Worm (Caenorhabditis elegans) whole organism, midembryonic: ENCODE measurements around the gene flor-1.
"Not testable (repeated sequence)": the region's sequence is repeated elsewhere in the genome, so short reads cannot be mapped to it uniquely, and the experiment has no call there.

Experiments used
- T22C8.4 ChIP-seq: fragments of 200-800 bp; sonication (Bioruptor generic); IDR thresholded peaks from 2 replicates; pipeline ENCODE4 v1.3.6; 2022; ENCODE audit warnings: missing genetic modification characterization, missing compliant biosample characterization
- cog-1 ChIP-seq: sonication (generic microtip); optimal IDR thresholded peaks from 2 replicates; lab custom pipeline; 2016; ENCODE audit warnings: missing genetic modification characterization, missing compliant biosample characterization
- flt-1 ChIP-seq: fragments of 200-800 bp; sonication (Bioruptor generic); IDR thresholded peaks from 2 replicates; pipeline ENCODE4 v1.3.6; 2022; ENCODE audit warnings: missing genetic modification characterization, missing compliant biosample characterization
- klf-2 ChIP-seq: fragments of 200-800 bp; sonication (Bioruptor generic); conservative IDR thresholded peaks from 2 replicates; pipeline ENCODE4 v1.3.6; 2022; ENCODE audit warnings: missing genetic modification reagents, missing genetic modification characterization, missing compliant biosample characterization
- med-1 ChIP-seq: sonication (generic microtip); optimal IDR thresholded peaks from 2 replicates; lab custom pipeline; 2017; ENCODE audit warnings: missing genetic modification characterization, mild to moderate bottlenecking, missing compliant biosample characterization, antibody characterized with exemption, missing genetic modification reagents; ENCODE audit not compliant: insufficient read depth
- ref-1 ChIP-seq: fragments of 200-800 bp; sonication (Bioruptor generic); conservative IDR thresholded peaks from 2 replicates; pipeline ENCODE4 v1.3.6; 2022; ENCODE audit warnings: missing genetic modification reagents, missing genetic modification characterization, missing compliant biosample characterization
- tab-1 ChIP-seq: fragments of 200-800 bp; sonication (Bioruptor generic); IDR thresholded peaks from 2 replicates; pipeline ENCODE4 v1.3.6; 2022; ENCODE audit warnings: missing genetic modification characterization, missing compliant biosample characterization
- ztf-23 ChIP-seq: fragments of 200-800 bp; sonication (Bioruptor generic); IDR thresholded peaks from 2 replicates; pipeline ENCODE4 v1.3.6; 2022; ENCODE audit warnings: missing genetic modification reagents, missing genetic modification characterization, missing compliant biosample characterization
- ztf-29 ChIP-seq: fragments of 200-800 bp; sonication (Bioruptor generic); IDR thresholded peaks from 2 replicates; pipeline ENCODE4 v1.3.6; 2022; ENCODE audit warnings: missing genetic modification reagents, missing genetic modification characterization, missing compliant biosample characterization

flor-1 gene

ce11 chrV:15113992-15114391 is 5.4 kb downstream of the flor-1 start, which contains the start of gene T01G5.6:
T01G5.6 (minus strand) TSS chrV:15114092.
- TF ChIP-seq cog-1 (tag; lab: Kevin White, UChicago) (no peak), med-1 (GFP tag; lab: Kevin White, UChicago) (no peak), ztf-23 (no peak), klf-2 (GFP tag; lab: Robert Waterston, UW) (no peak), tab-1 (GFP tag; lab: Robert Waterston, UW) (no peak), T22C8.4 (GFP tag; lab: Robert Waterston, UW) (no peak), flt-1 (GFP tag; lab: Robert Waterston, UW) (no peak), ztf-29 (GFP tag; lab: Robert Waterston, UW) (no peak), ref-1 (no peak)

ce11 chrV:15111660-15112059 is 7.8 kb downstream of the flor-1 start, which contains the start of gene T01G5.7:
T01G5.7 (plus strand) TSS chrV:15111960.
- TF ChIP-seq T22C8.4 (GFP tag; lab: Robert Waterston, UW) (no peak), ref-1 (no peak), ztf-29 (GFP tag; lab: Robert Waterston, UW) (no peak), med-1 (GFP tag; lab: Kevin White, UChicago) (no peak), ztf-23 (no peak), klf-2 (GFP tag; lab: Robert Waterston, UW) (no peak), tab-1 (GFP tag; lab: Robert Waterston, UW) (no peak), cog-1 (tag; lab: Kevin White, UChicago) (no peak), flt-1 (GFP tag; lab: Robert Waterston, UW) (no peak)

- TF ChIP-seq klf-2 (GFP tag; lab: Robert Waterston, UW): no peak
- no peak for TF ChIP-seq ztf-29 (GFP tag; lab: Robert Waterston, UW)
- no peak for TF ChIP-seq med-1 (GFP tag; lab: Kevin White, UChicago)
- TF ChIP-seq tab-1 (GFP tag; lab: Robert Waterston, UW): no peak
- TF ChIP-seq ztf-23: no peak
- TF ChIP-seq flt-1 (GFP tag; lab: Robert Waterston, UW): no peak
- TF ChIP-seq ref-1: no peak
- TF ChIP-seq cog-1 (tag; lab: Kevin White, UChicago): no peak
- no peak for TF ChIP-seq T22C8.4 (GFP tag; lab: Robert Waterston, UW)
Observed at ce11 chrV:15109260-15109659, 10.2 kb downstream of the flor-1 start, which contains the start of gene Y75B12A.2. Y75B12A.2 (plus strand) TSS chrV:15109560.

- TF ChIP-seq tab-1 (GFP tag; lab: Robert Waterston, UW); cog-1 (tag; lab: Kevin White, UChicago); med-1 (GFP tag; lab: Kevin White, UChicago): not testable (repeated sequence)
Observed at ce11 chrV:15105893-15106598, 13.4 kb downstream of the flor-1 start, which contains the start of gene C01G10.14. C01G10.14 (minus strand) TSS chrV:15105943.

- no peak for TF ChIP-seq ztf-23
- TF ChIP-seq ztf-29 (GFP tag; lab: Robert Waterston, UW): no peak
- TF ChIP-seq flt-1 (GFP tag; lab: Robert Waterston, UW): no peak
- TF ChIP-seq med-1 (GFP tag; lab: Kevin White, UChicago): no peak
- no peak for TF ChIP-seq T22C8.4 (GFP tag; lab: Robert Waterston, UW)
- no peak for TF ChIP-seq tab-1 (GFP tag; lab: Robert Waterston, UW)
- TF ChIP-seq ref-1: no peak
- no peak for TF ChIP-seq klf-2 (GFP tag; lab: Robert Waterston, UW)
- TF ChIP-seq cog-1 (tag; lab: Kevin White, UChicago): no peak
Observed at ce11 chrV:15099447-15099846, 20.0 kb downstream of the flor-1 start, which contains the start of gene C01G10.1. C01G10.1 (plus strand) TSS chrV:15099747.

- TF ChIP-seq tab-1 (GFP tag; lab: Robert Waterston, UW): no peak
- TF ChIP-seq ztf-29 (GFP tag; lab: Robert Waterston, UW): no peak
- no peak for TF ChIP-seq cog-1 (tag; lab: Kevin White, UChicago)
- TF ChIP-seq T22C8.4 (GFP tag; lab: Robert Waterston, UW): no peak
- TF ChIP-seq ref-1: no peak
- no peak for TF ChIP-seq flt-1 (GFP tag; lab: Robert Waterston, UW)
- TF ChIP-seq klf-2 (GFP tag; lab: Robert Waterston, UW): no peak
- TF ChIP-seq ztf-23: no peak
- no peak for TF ChIP-seq med-1 (GFP tag; lab: Kevin White, UChicago)
Observed at ce11 chrV:15094749-15095148, 24.7 kb downstream of the flor-1 start, which contains the start of gene srx-78. srx-78 (plus strand) TSS chrV:15095049.

- TF ChIP-seq T22C8.4 (GFP tag; lab: Robert Waterston, UW) (no peak), klf-2 (GFP tag; lab: Robert Waterston, UW) (no peak), ztf-29 (GFP tag; lab: Robert Waterston, UW) (no peak), flt-1 (GFP tag; lab: Robert Waterston, UW) (no peak), ztf-23 (no peak), cog-1 (tag; lab: Kevin White, UChicago) (no peak)
Observed at ce11 chrV:15092666-15093065, 26.8 kb downstream of the flor-1 start, which contains the start of gene txt-12. txt-12 (plus strand) TSS chrV:15092966.

ce11 chrV:15090457-15090856 is 29.0 kb downstream of the flor-1 start, which contains the start of gene C01G10.17:
C01G10.17 (plus strand) TSS chrV:15090757.
- TF ChIP-seq tab-1 (GFP tag; lab: Robert Waterston, UW) (no peak), ztf-29 (GFP tag; lab: Robert Waterston, UW) (no peak), ztf-23 (no peak), med-1 (GFP tag; lab: Kevin White, UChicago) (no peak), ref-1 (no peak), klf-2 (GFP tag; lab: Robert Waterston, UW) (no peak), flt-1 (GFP tag; lab: Robert Waterston, UW) (no peak), cog-1 (tag; lab: Kevin White, UChicago) (no peak), T22C8.4 (GFP tag; lab: Robert Waterston, UW) (no peak)

ce11 chrV:15089438-15089837 is 30.0 kb downstream of the flor-1 start, which contains the start of the genes C01G10.5 and C01G10.4:
C01G10.5 (minus strand) TSS chrV:15089538.
C01G10.4 (plus strand) TSS chrV:15089740.
- TF ChIP-seq med-1 (GFP tag; lab: Kevin White, UChicago): no peak
